Worm (Caenorhabditis elegans) whole organism, mixed stage, embryonic: Measurements from ENCODE around the gene F46B3.14.

Experiments
- ces-1 ChIP-seq: fragments of 150-350 bp; optimal IDR thresholded peaks from 2 replicates; lab custom pipeline; 2014; ENCODE audit warnings: missing biosample characterization, missing genetic modification reagents, missing genetic modification characterization
- elt-1 ChIP-seq: sonication (generic microtip); optimal IDR thresholded peaks from 2 replicates; lab custom pipeline; 2017; ENCODE audit warnings: missing genetic modification characterization, mild to moderate bottlenecking, missing compliant biosample characterization, antibody characterized with exemption, moderate library complexity, borderline replicate concordance; ENCODE audit not compliant: insufficient read depth
- elt-3 ChIP-seq: fragments of 150-350 bp; optimal IDR thresholded peaks from 2 replicates; lab custom pipeline; 2014; ENCODE audit warnings: missing biosample characterization, missing genetic modification characterization
- lin-13 ChIP-seq: fragments of 150-350 bp; optimal IDR thresholded peaks from 2 replicates; lab custom pipeline; 2014; ENCODE audit warnings: missing biosample characterization, missing genetic modification characterization
- nhr-28 ChIP-seq: fragments of 150-350 bp; optimal IDR thresholded peaks from 2 replicates; lab custom pipeline; 2014; ENCODE audit warnings: missing biosample characterization, missing genetic modification characterization
- tbx-8 ChIP-seq: fragments of 200-800 bp; sonication (Bioruptor generic); optimal IDR thresholded peaks from 2 replicates; lab custom pipeline; 2018; ENCODE audit warnings: mild to moderate bottlenecking, missing genetic modification characterization, moderate library complexity, missing compliant biosample characterization
- unc-120 ChIP-seq: sonication (generic microtip); optimal IDR thresholded peaks from 2 replicates; lab custom pipeline; 2017; ENCODE audit warnings: missing genetic modification characterization, missing compliant biosample characterization; ENCODE audit not compliant: poor library complexity, severe bottlenecking
- unc-62 ChIP-seq: fragments of 150-350 bp; optimal IDR thresholded peaks from 2 replicates; lab custom pipeline; 2014; ENCODE audit warnings: missing biosample characterization, missing genetic modification reagents, missing genetic modification characterization

ce11 chrV:20580511-20581040 is 50.6 kb downstream of the F46B3.14 start, which contains the start of gene F26F2.7:
- TF ChIP-seq lin-13 (tag; lab: Kevin White, UChicago) (peak; percentile 70), nhr-28 (tag; lab: Kevin White, UChicago) (no peak), unc-120 (tag; lab: Kevin White, UChicago) (no peak), unc-62 (GFP tag; lab: Kevin White, UChicago) (no peak), ces-1 (GFP tag; lab: Kevin White, UChicago) (peak; percentile 77), elt-3 (tag; lab: Kevin White, UChicago) (no peak), elt-1 (tag; lab: Kevin White, UChicago) (no peak), tbx-8 (no peak)
